Fruit fly (Drosophila melanogaster) whole organism, embryonic: Measurements from ENCODE around the gene CG31807.

Source experiments
- Antp ChIP-seq: fragments of 200-800 bp; sonication (Bioruptor generic); optimal IDR thresholded peaks from 3 replicates; lab custom pipeline; 2016; ENCODE audit warnings: missing biosample characterization, missing genetic modification characterization
- CG10209 ChIP-seq: fragments of 200-800 bp; sonication (Bioruptor generic); optimal IDR thresholded peaks from 3 replicates; lab custom pipeline; 2017; ENCODE audit warnings: missing biosample characterization, mild to moderate bottlenecking, missing genetic modification characterization, missing genetic modification reagents
- CG10321 ChIP-seq: fragments of 200-800 bp; sonication (Bioruptor generic); IDR thresholded peaks from 2 replicates; pipeline ENCODE4 v1.3.6; 2022; ENCODE audit warnings: missing biosample characterization, missing genetic modification characterization
- CG10543 ChIP-seq: fragments of 200-800 bp; sonication (Bioruptor generic); optimal IDR thresholded peaks from 3 replicates; lab custom pipeline; 2017; ENCODE audit warnings: missing biosample characterization, mild to moderate bottlenecking, missing genetic modification characterization, moderate library complexity
- CG12071 ChIP-seq: fragments of 200-800 bp; sonication (Bioruptor generic); optimal IDR thresholded peaks from 3 replicates; lab custom pipeline; 2018; ENCODE audit warnings: missing biosample characterization, mild to moderate bottlenecking, missing genetic modification characterization
- CG13894 ChIP-seq: fragments of 200-800 bp; sonication (Bioruptor generic); optimal IDR thresholded peaks from 3 replicates; lab custom pipeline; 2018; ENCODE audit warnings: missing biosample characterization, mild to moderate bottlenecking, missing genetic modification characterization, moderate library complexity
- CG17328 ChIP-seq: fragments of 200-800 bp; sonication (Bioruptor generic); IDR thresholded peaks from 2 replicates; pipeline ENCODE4 v1.3.6; 2022; ENCODE audit warnings: missing biosample characterization, missing genetic modification characterization
- CG17359 ChIP-seq: fragments of 200-800 bp; sonication (Bioruptor generic); optimal IDR thresholded peaks from 3 replicates; lab custom pipeline; 2018; ENCODE audit warnings: missing biosample characterization, mild to moderate bottlenecking, missing genetic modification characterization, moderate library complexity
- CG17802 ChIP-seq: fragments of 200-800 bp; sonication (Bioruptor generic); optimal IDR thresholded peaks from 2 replicates; lab custom pipeline; 2018; ENCODE audit warnings: missing biosample characterization, mild to moderate bottlenecking, missing genetic modification characterization, moderate library complexity
- CG1792 ChIP-seq: fragments of 200-800 bp; sonication (Bioruptor generic); optimal IDR thresholded peaks from 2 replicates; lab custom pipeline; 2016; ENCODE audit warnings: missing biosample characterization, missing genetic modification characterization
- CG1832 ChIP-seq: fragments of 200-800 bp; sonication (Bioruptor generic); optimal IDR thresholded peaks from 2 replicates; lab custom pipeline; 2017; ENCODE audit warnings: missing biosample characterization, mild to moderate bottlenecking, missing genetic modification characterization, inconsistent platforms
- CG2120 ChIP-seq: fragments of 200-800 bp; sonication (Bioruptor generic); optimal IDR thresholded peaks from 3 replicates; lab custom pipeline; 2016; ENCODE audit warnings: missing biosample characterization, missing genetic modification characterization
- CG30431 ChIP-seq: fragments of 200-800 bp; sonication (Bioruptor generic); optimal IDR thresholded peaks from 2 replicates; lab custom pipeline; 2017; ENCODE audit warnings: missing biosample characterization, missing genetic modification characterization
- CG31388 ChIP-seq: fragments of 200-800 bp; sonication (Bioruptor generic); optimal IDR thresholded peaks from 2 replicates; lab custom pipeline; 2016; ENCODE audit warnings: missing biosample characterization, missing genetic modification characterization
- CG34422 ChIP-seq: fragments of 200-800 bp; sonication (Bioruptor generic); IDR thresholded peaks from 3 replicates; pipeline ENCODE4 v1.3.6; 2022; ENCODE audit warnings: missing biosample characterization, missing genetic modification characterization
- CG4820 ChIP-seq: fragments of 200-800 bp; sonication (Bioruptor generic); optimal IDR thresholded peaks from 3 replicates; lab custom pipeline; 2016; ENCODE audit warnings: missing biosample characterization, missing genetic modification characterization
- CG6254 ChIP-seq: fragments of 200-800 bp; sonication (Bioruptor generic); optimal IDR thresholded peaks from 3 replicates; lab custom pipeline; 2017; ENCODE audit warnings: mild to moderate bottlenecking, missing biosample characterization, missing genetic modification reagents, missing genetic modification characterization
- CG6683 ChIP-seq: fragments of 200-800 bp; sonication (Bioruptor generic); optimal IDR thresholded peaks from 2 replicates; lab custom pipeline; 2017; ENCODE audit warnings: missing biosample characterization, mild to moderate bottlenecking, missing genetic modification characterization, missing genetic modification reagents
- CG6813 ChIP-seq: fragments of 200-800 bp; sonication (Bioruptor generic); optimal IDR thresholded peaks from 2 replicates; lab custom pipeline; 2017; ENCODE audit warnings: missing biosample characterization, missing genetic modification characterization, mild to moderate bottlenecking, moderate library complexity, missing genetic modification reagents
- CG8290 ChIP-seq, 3 experiments: fragments of 200-800 bp; sonication (Bioruptor generic); optimal IDR thresholded peaks; 2 replicates each; lab custom pipeline; 2016 to 2019; ENCODE audit warnings: missing biosample characterization in 3 of 3, missing genetic modification characterization in 3 of 3, mild to moderate bottlenecking in 2 of 3, moderate library complexity in 1 of 3
- CG9215 ChIP-seq: fragments of 200-800 bp; sonication (Bioruptor generic); IDR thresholded peaks from 2 replicates; pipeline ENCODE4 v1.3.6; 2022; ENCODE audit warnings: missing biosample characterization, missing genetic modification characterization
- CG9727 ChIP-seq: fragments of 200-800 bp; sonication (Bioruptor generic); optimal IDR thresholded peaks from 3 replicates; lab custom pipeline; 2017; ENCODE audit warnings: missing biosample characterization, mild to moderate bottlenecking, missing genetic modification characterization
- Dbx ChIP-seq: fragments of 200-800 bp; sonication (Bioruptor generic); IDR thresholded peaks from 3 replicates; pipeline ENCODE4 v1.3.6; 2022; ENCODE audit warnings: missing biosample characterization, missing genetic modification characterization
- Fer3 ChIP-seq: fragments of 200-800 bp; sonication (Bioruptor generic); optimal IDR thresholded peaks from 2 replicates; lab custom pipeline; 2018; ENCODE audit warnings: missing biosample characterization, mild to moderate bottlenecking, missing genetic modification characterization, moderate library complexity
- Jarid2 ChIP-seq: fragments of 200-800 bp; sonication (Bioruptor generic); optimal IDR thresholded peaks from 3 replicates; lab custom pipeline; 2017; ENCODE audit warnings: mild to moderate bottlenecking, missing biosample characterization, missing genetic modification reagents, missing genetic modification characterization
- Kr ChIP-seq: fragments of 200-800 bp; sonication (Bioruptor generic); optimal IDR thresholded peaks from 2 replicates; lab custom pipeline; 2017; ENCODE audit warnings: missing biosample characterization, mild to moderate bottlenecking, missing genetic modification characterization
- Max ChIP-seq: fragments of 200-800 bp; sonication (Bioruptor generic); optimal IDR thresholded peaks from 2 replicates; lab custom pipeline; 2016; ENCODE audit warnings: missing biosample characterization, mild to moderate bottlenecking, missing genetic modification characterization
- Med ChIP-seq: fragments of 200-800 bp; sonication (Bioruptor generic); peaks from one replicate; lab custom pipeline; 2016; ENCODE audit warnings: missing biosample characterization, missing genetic modification characterization, mild to moderate bottlenecking, inconsistent platforms, moderate library complexity
- Meics ChIP-seq: fragments of 200-800 bp; sonication (Bioruptor generic); optimal IDR thresholded peaks from 2 replicates; lab custom pipeline; 2017; ENCODE audit warnings: missing biosample characterization, mild to moderate bottlenecking, missing genetic modification characterization
- Nf-YB ChIP-seq: fragments of 200-800 bp; sonication (Bioruptor generic); optimal IDR thresholded peaks from 3 replicates; lab custom pipeline; 2019; ENCODE audit warnings: missing biosample characterization, mild to moderate bottlenecking, missing genetic modification characterization, moderate library complexity
- Pdp1 ChIP-seq, 2 experiments: fragments of 200-800 bp; sonication (Bioruptor generic); optimal IDR thresholded peaks; 3 replicates each; lab custom pipeline; 2016; ENCODE audit warnings: missing biosample characterization in 2 of 2, missing genetic modification characterization in 2 of 2, mild to moderate bottlenecking in 1 of 2, moderate library complexity in 1 of 2
- Sry-δ ChIP-seq: fragments of 200-800 bp; sonication (Bioruptor generic); optimal IDR thresholded peaks from 2 replicates; lab custom pipeline; 2016; ENCODE audit warnings: missing biosample characterization, missing genetic modification characterization
- Taf1 ChIP-seq: fragments of 200-800 bp; sonication (Bioruptor generic); IDR thresholded peaks from 2 replicates; pipeline ENCODE4 v1.3.6; 2022; ENCODE audit warnings: missing biosample characterization, missing genetic modification characterization
- bcd ChIP-seq: fragments of 200-800 bp; sonication (Bioruptor generic); optimal IDR thresholded peaks from 2 replicates; lab custom pipeline; 2017; ENCODE audit warnings: missing biosample characterization, mild to moderate bottlenecking, missing genetic modification characterization
- bigmax ChIP-seq: fragments of 200-800 bp; sonication (Bioruptor generic); optimal IDR thresholded peaks from 2 replicates; lab custom pipeline; 2018; ENCODE audit warnings: missing biosample characterization, mild to moderate bottlenecking, missing genetic modification characterization
- br ChIP-seq: fragments of >200 bp; optimal IDR thresholded peaks from 2 replicates; lab custom pipeline; 2017
- cas ChIP-seq: fragments of 200-800 bp; sonication (Bioruptor generic); IDR thresholded peaks from 2 replicates; pipeline ENCODE4 v1.3.6; 2022; ENCODE audit warnings: missing biosample characterization, missing genetic modification characterization
- dysf ChIP-seq: fragments of 200-800 bp; sonication (Bioruptor generic); IDR thresholded peaks from 3 replicates; pipeline ENCODE4 v1.3.6; 2022; ENCODE audit warnings: missing biosample characterization, missing genetic modification characterization
- hbn ChIP-seq: fragments of 200-800 bp; sonication (Bioruptor generic); IDR thresholded peaks from 2 replicates; pipeline ENCODE4 v1.3.6; 2022; ENCODE audit warnings: missing biosample characterization, missing genetic modification characterization; ENCODE audit not compliant: partially characterized antibody
- jigr1 ChIP-seq: fragments of 200-800 bp; sonication (Bioruptor generic); IDR thresholded peaks from 3 replicates; pipeline ENCODE4 v1.3.6; 2022; ENCODE audit warnings: missing biosample characterization, missing genetic modification characterization
- mirr ChIP-seq: fragments of 200-800 bp; sonication (Bioruptor generic); optimal IDR thresholded peaks from 3 replicates; lab custom pipeline; 2018; ENCODE audit warnings: missing biosample characterization, mild to moderate bottlenecking, missing genetic modification characterization
- oc ChIP-seq: fragments of 200-800 bp; sonication (Bioruptor generic); optimal IDR thresholded peaks from 2 replicates; lab custom pipeline; 2018; ENCODE audit warnings: missing biosample characterization, mild to moderate bottlenecking, missing genetic modification characterization, moderate library complexity
- otp ChIP-seq: fragments of 200-800 bp; sonication (Bioruptor generic); IDR thresholded peaks from 3 replicates; pipeline ENCODE4, ENCODE4 v1.3.6; 2022; ENCODE audit warnings: missing biosample characterization, missing genetic modification characterization
- prd ChIP-seq, 3 experiments: fragments of >200 bp in 2 of 3; fragments of 200-800 bp in 1 of 3; sonication (Bioruptor generic) in 1 of 3; optimal IDR thresholded peaks in 2 of 3; IDR thresholded peaks in 1 of 3; 2 replicates in 2 of 3; 3 replicates in 1 of 3; pipeline versions ENCODE4 v1.3.6 to Lab custom; 2017 to 2022; ENCODE audit warnings: missing biosample characterization in 1 of 3, missing genetic modification characterization in 1 of 3
- salm ChIP-seq: fragments of 200-800 bp; sonication (Bioruptor generic); optimal IDR thresholded peaks from 2 replicates; lab custom pipeline; 2018; ENCODE audit warnings: missing biosample characterization, mild to moderate bottlenecking, missing genetic modification characterization
- trh ChIP-seq: fragments of 200-800 bp; sonication (Bioruptor generic); optimal IDR thresholded peaks from 2 replicates; lab custom pipeline; 2016; ENCODE audit warnings: missing biosample characterization, missing genetic modification characterization
- unpg ChIP-seq: fragments of 200-800 bp; sonication (Bioruptor generic); optimal IDR thresholded peaks from 3 replicates; lab custom pipeline; 2018; ENCODE audit warnings: missing biosample characterization, mild to moderate bottlenecking, missing genetic modification characterization, moderate library complexity

The CG31807 gene

DNA sequence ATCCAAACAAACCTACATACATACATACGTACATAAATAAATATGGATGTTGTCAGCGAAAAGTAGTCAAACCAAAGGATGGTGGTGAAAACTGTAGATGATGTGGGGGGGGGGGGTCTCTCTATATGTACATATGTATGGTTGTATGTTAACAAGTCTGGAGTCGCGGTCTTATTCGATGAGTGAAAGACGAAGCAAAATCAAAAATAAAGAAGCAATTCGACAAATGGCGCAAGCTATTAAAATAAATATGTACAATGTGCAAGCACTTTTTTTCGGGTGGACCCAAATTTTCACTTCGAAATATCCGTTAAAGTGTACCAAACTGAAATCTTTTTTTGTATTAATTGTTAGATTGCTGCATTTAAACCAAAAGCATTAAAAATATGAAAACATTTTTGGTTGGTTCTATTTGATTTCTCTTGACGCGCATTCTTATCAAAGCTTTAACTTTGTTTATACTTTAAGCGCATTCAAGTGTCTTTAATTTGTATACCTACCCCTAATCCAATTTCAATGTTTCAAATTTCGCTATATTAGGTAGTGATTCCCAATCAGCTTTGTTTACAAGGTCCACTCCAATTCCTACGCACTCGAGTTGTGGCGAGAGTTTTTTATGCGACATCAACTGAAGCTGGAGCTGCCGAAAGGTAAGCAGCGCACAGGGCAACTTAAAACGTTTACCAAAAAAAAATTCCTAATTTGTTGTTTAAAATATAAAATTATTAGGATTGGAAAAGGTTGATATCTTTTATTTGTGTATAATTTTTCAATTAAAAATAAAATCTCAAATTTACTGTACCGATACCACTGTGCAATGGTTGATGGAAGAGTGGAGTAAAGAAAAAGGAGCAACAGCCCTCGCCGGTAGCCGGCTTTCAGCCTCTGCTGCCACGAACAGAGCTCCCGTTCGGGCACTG is at the start of gene CG31807 (continued):
- TF ChIP-seq oc (tag; lab: Kevin White, UChicago) (peak; percentile 65), Sry-δ (GFP tag; lab: Kevin White, UChicago) (peak; percentile 4), CG10321 (no peak), Taf1 (GFP tag; lab: Robert Waterston, UW) (no peak), Dbx (GFP tag; lab: Robert Waterston, UW) (no peak), bcd (GFP tag; lab: Kevin White, UChicago) (peak; percentile 50), Med (GFP tag; lab: Kevin White, UChicago) (peak; percentile 91), CG10543 (GFP tag; lab: Kevin White, UChicago) (peak; percentile 38), Meics (GFP tag; lab: Kevin White, UChicago) (peak; percentile 67), Fer3 (tag; lab: Kevin White, UChicago) (peak; percentile 66), CG12071 (GFP tag; lab: Kevin White, UChicago) (peak; percentile 59), CG34422 (0 out of 3 replicates have a peak, but pooled peaks have one; percentile 16), salm (tag; lab: Kevin White, UChicago) (peak; percentile 80), dysf (GFP tag; lab: Robert Waterston, UW) (peak; percentile 60; the same call in 1 of the 3 replicates), Max (peak; percentile 14), Kr (GFP tag; lab: Kevin White, UChicago) (no peak), br (lab: Kevin White, UChicago) (no peak), CG6254 (GFP tag; lab: Kevin White, UChicago) (peak; percentile 53), bigmax (no peak), CG6683 (GFP tag; lab: Kevin White, UChicago) (peak; percentile 31), CG8290 (GFP tag; optimal IDR thresholded peaks at IDR 0.05; lab: Kevin White, UChicago) (no peak), CG8290 (tag; optimal IDR thresholded peaks at IDR 0.05; lab: Kevin White, UChicago) (peak in 1 of 2 experiments; percentile 45), CG31388 (peak; percentile 18), CG4820 (peak; percentile 48), CG1832 (no peak), Nf-YB (GFP tag; lab: Kevin White, UChicago) (peak; percentile 64), Antp (GFP tag; lab: Kevin White, UChicago) (peak; percentile 52), CG1792 (GFP tag; lab: Kevin White, UChicago) (peak; percentile 62), CG9215 (peak; percentile 19; the same call in 1 of the 2 replicates), CG17802 (tag; lab: Kevin White, UChicago) (peak; percentile 24), jigr1 (GFP tag; lab: Robert Waterston, UW) (no peak), otp (GFP tag; lab: Robert Waterston, UW) (no peak), CG17359 (tag; lab: Kevin White, UChicago) (peak; percentile 69), CG2120 (peak; percentile 73), CG30431 (GFP tag; lab: Kevin White, UChicago) (peak; percentile 36), Jarid2 (GFP tag; lab: Kevin White, UChicago) (no peak), CG13894 (peak; percentile 41), unpg (GFP tag; lab: Kevin White, UChicago) (peak; percentile 85), CG6813 (GFP tag; lab: Kevin White, UChicago) (peak; percentile 24), cas (GFP tag; lab: Robert Waterston, UW) (no peak), mirr (GFP tag; lab: Kevin White, UChicago) (peak; percentile 13), CG10209 (GFP tag; lab: Kevin White, UChicago) (peak; percentile 83), hbn (GFP tag; lab: Robert Waterston, UW) (no peak), trh (GFP tag; lab: Kevin White, UChicago) (no peak), Pdp1 (GFP tag; optimal IDR thresholded peaks at IDR 0.05; lab: Kevin White, UChicago) (peak; percentile 40 to 47), CG17328 (GFP tag; lab: Robert Waterston, UW) (peak; percentile 35; the same call in 1 of the 2 replicates), prd (optimal IDR thresholded peaks at IDR 0.05; lab: Kevin White, UChicago) (no peak), prd (GFP tag; IDR thresholded peaks at IDR 0.05; lab: Robert Waterston, UW) (peak; percentile 27; the same call in 1 of the 3 replicates), CG9727 (peak; percentile 56)
